Worm (Caenorhabditis elegans) whole organism, young adult: ENCODE measurements around the gene spp-6.

Experiments used
- B0019.2 ChIP-seq: fragments of 200-800 bp; sonication (Bioruptor generic); conservative IDR thresholded peaks from 2 replicates; pipeline ENCODE4 v1.3.6; 2022; ENCODE audit warnings: missing genetic modification reagents, missing genetic modification characterization, missing compliant biosample characterization
- B0035.1 ChIP-seq: sonication (generic microtip); optimal IDR thresholded peaks from 2 replicates; lab custom pipeline; 2016; ENCODE audit warnings: missing genetic modification characterization, mild to moderate bottlenecking, missing compliant biosample characterization, missing genotype, missing genetic modification reagents
- D2030.7 ChIP-seq: fragments of 200-800 bp; sonication (Bioruptor generic); IDR thresholded peaks from 2 replicates; pipeline ENCODE4 v1.3.6; 2022; ENCODE audit warnings: missing genetic modification reagents, missing genetic modification characterization, missing compliant biosample characterization
- K11D2.4 ChIP-seq: fragments of 200-800 bp; sonication (Bioruptor generic); IDR thresholded peaks from 2 replicates; pipeline ENCODE4 v1.3.6; 2022; ENCODE audit warnings: missing genetic modification reagents, missing genetic modification characterization, missing compliant biosample characterization
- K12H6.12 ChIP-seq: fragments of 200-800 bp; sonication (Bioruptor generic); optimal IDR thresholded peaks from 2 replicates; lab custom pipeline; 2018; ENCODE audit warnings: mild to moderate bottlenecking, missing genetic modification characterization, missing compliant biosample characterization
- T26A5.8 ChIP-seq: sonication (generic microtip); optimal IDR thresholded peaks from 2 replicates; lab custom pipeline; 2016; ENCODE audit warnings: missing genetic modification characterization, missing compliant biosample characterization
- Y53G8AR.9 ChIP-seq: fragments of 200-800 bp; sonication (Bioruptor generic); conservative IDR thresholded peaks from 2 replicates; pipeline ENCODE4 v1.3.6; 2022; ENCODE audit warnings: missing genetic modification reagents, missing genetic modification characterization, missing compliant biosample characterization
- Y56A3A.18 ChIP-seq: fragments of 200-800 bp; sonication (Bioruptor generic); IDR thresholded peaks from 2 replicates; pipeline ENCODE4 v1.3.6; 2022; ENCODE audit warnings: missing genetic modification reagents, missing genetic modification characterization, missing compliant biosample characterization
- Y67H2A.10 ChIP-seq: fragments of 200-800 bp; sonication (Bioruptor generic); conservative IDR thresholded peaks from 2 replicates; pipeline ENCODE4 v1.3.6; 2022; ENCODE audit warnings: missing genetic modification reagents, missing genetic modification characterization, missing compliant biosample characterization
- Y95B8A.8 ChIP-seq: fragments of 200-800 bp; sonication (Bioruptor generic); IDR thresholded peaks from 2 replicates; pipeline ENCODE4 v1.3.6; 2022; ENCODE audit warnings: missing genetic modification reagents, missing genetic modification characterization, missing compliant biosample characterization
- akir-1 ChIP-seq: fragments of 200-800 bp; sonication (Bioruptor generic); optimal IDR thresholded peaks from 2 replicates; lab custom pipeline; 2018; ENCODE audit warnings: mild to moderate bottlenecking, missing genetic modification characterization, moderate library complexity, missing compliant biosample characterization
- attf-3 ChIP-seq: fragments of 200-800 bp; sonication (Bioruptor generic); conservative IDR thresholded peaks from 2 replicates; pipeline ENCODE4 v1.3.6; 2022; ENCODE audit warnings: missing genetic modification reagents, missing genetic modification characterization, missing compliant biosample characterization
- cebp-1 ChIP-seq, 2 experiments: fragments of 200-800 bp in 1 of 2; sonication (Bioruptor generic) in 1 of 2; sonication (generic microtip) in 1 of 2; IDR thresholded peaks in 1 of 2; optimal IDR thresholded peaks in 1 of 2; 2 replicates each; pipeline versions ENCODE4 v1.3.6 to Lab custom; 2017 to 2022; ENCODE audit warnings: missing compliant biosample characterization in 2 of 2, missing genetic modification characterization in 2 of 2, mild to moderate bottlenecking in 1 of 2, missing genetic modification reagents in 1 of 2, moderate library complexity in 1 of 2
- ceh-40 ChIP-seq: fragments of 200-800 bp; sonication (Bioruptor generic); IDR thresholded peaks from 2 replicates; pipeline ENCODE4 v1.3.6; 2022; ENCODE audit warnings: missing genetic modification characterization, missing compliant biosample characterization
- ceh-79 ChIP-seq: sonication (generic microtip); optimal IDR thresholded peaks from 2 replicates; lab custom pipeline; 2017; ENCODE audit warnings: mild to moderate bottlenecking, missing genetic modification characterization, missing compliant biosample characterization
- egrh-3 ChIP-seq: fragments of 200-800 bp; sonication (Bioruptor generic); IDR thresholded peaks from 2 replicates; pipeline ENCODE4 v1.3.6; 2022; ENCODE audit warnings: missing genetic modification reagents, missing genetic modification characterization, missing compliant biosample characterization
- hmg-1.2 ChIP-seq: fragments of 200-800 bp; sonication (Bioruptor generic); IDR thresholded peaks from 2 replicates; pipeline ENCODE4 v1.3.6; 2022; ENCODE audit warnings: missing genetic modification reagents, missing genetic modification characterization, missing compliant biosample characterization
- hrde-1 ChIP-seq: sonication (generic microtip); optimal IDR thresholded peaks from 2 replicates; lab custom pipeline; 2016; ENCODE audit warnings: missing genetic modification characterization, mild to moderate bottlenecking, missing compliant biosample characterization, moderate library complexity, missing genotype, missing genetic modification reagents, borderline replicate concordance
- hsf-1 ChIP-seq: fragments of 200-800 bp; sonication (Bioruptor generic); IDR thresholded peaks from 2 replicates; pipeline ENCODE4 v1.3.6; 2022; ENCODE audit warnings: missing genetic modification reagents, missing genetic modification characterization, missing compliant biosample characterization
- lag-1 ChIP-seq: fragments of 200-800 bp; sonication (Bioruptor generic); IDR thresholded peaks from 2 replicates; pipeline ENCODE4 v1.3.6; 2022; ENCODE audit warnings: missing genetic modification reagents, missing genetic modification characterization, missing compliant biosample characterization
- let-526 ChIP-seq: fragments of 200-800 bp; sonication (Bioruptor generic); IDR thresholded peaks from 2 replicates; pipeline ENCODE4 v1.3.6; 2022; ENCODE audit warnings: missing genetic modification reagents, missing genetic modification characterization, missing compliant biosample characterization
- lin-35 ChIP-seq, 3 experiments: fragments of 150-350 bp in 2 of 3; sonication (generic microtip) in 1 of 3; optimal IDR thresholded peaks; 2 replicates each; lab custom pipeline; 2014 to 2018; ENCODE audit warnings: missing biosample characterization in 3 of 3, missing genetic modification characterization in 3 of 3, missing genetic modification reagents in 3 of 3
- lin-40 ChIP-seq: sonication (generic microtip); optimal IDR thresholded peaks from 2 replicates; lab custom pipeline; 2016; ENCODE audit warnings: missing genetic modification characterization, mild to moderate bottlenecking, missing compliant biosample characterization, missing genotype, missing genetic modification reagents
- lsl-1 ChIP-seq: fragments of 200-800 bp; sonication (Bioruptor generic); optimal IDR thresholded peaks from 2 replicates; lab custom pipeline; 2018; ENCODE audit warnings: mild to moderate bottlenecking, missing genetic modification characterization, moderate library complexity, missing compliant biosample characterization
- mxl-1 ChIP-seq: sonication (generic microtip); optimal IDR thresholded peaks from 2 replicates; lab custom pipeline; 2016; ENCODE audit warnings: missing genetic modification characterization, missing compliant biosample characterization
- nfya-2 ChIP-seq: fragments of 200-800 bp; sonication (Bioruptor generic); IDR thresholded peaks from 2 replicates; pipeline ENCODE4 v1.3.6; 2022; ENCODE audit warnings: missing genetic modification reagents, missing genetic modification characterization, missing compliant biosample characterization
- snpc-1.1 ChIP-seq: sonication (generic microtip); optimal IDR thresholded peaks from 2 replicates; lab custom pipeline; 2017; ENCODE audit warnings: missing genetic modification characterization, mild to moderate bottlenecking, missing compliant biosample characterization, antibody characterized with exemption, moderate library complexity, missing genotype, missing genetic modification reagents; ENCODE audit not compliant: insufficient read depth
- somi-1 ChIP-seq: fragments of 200-800 bp; sonication (Bioruptor generic); optimal IDR thresholded peaks from 2 replicates; lab custom pipeline; 2018; ENCODE audit warnings: mild to moderate bottlenecking, missing genetic modification characterization, missing compliant biosample characterization
- sptf-2 ChIP-seq: fragments of 200-800 bp; sonication (Bioruptor generic); optimal IDR thresholded peaks from 2 replicates; lab custom pipeline; 2018; ENCODE audit warnings: mild to moderate bottlenecking, missing genetic modification characterization, missing compliant biosample characterization
- zfh-2 ChIP-seq: fragments of 200-800 bp; sonication (Bioruptor generic); conservative IDR thresholded peaks from 2 replicates; pipeline ENCODE4 v1.3.6; 2022; ENCODE audit warnings: missing genetic modification reagents, missing genetic modification characterization, missing compliant biosample characterization
- ztf-22 ChIP-seq: fragments of 200-800 bp; sonication (Bioruptor generic); optimal IDR thresholded peaks from 2 replicates; lab custom pipeline; 2018; ENCODE audit warnings: mild to moderate bottlenecking, missing genetic modification characterization, moderate library complexity, missing compliant biosample characterization
- ztf-25 ChIP-seq: fragments of 200-800 bp; sonication (Bioruptor generic); IDR thresholded peaks from 2 replicates; pipeline ENCODE4 v1.3.6; 2022; ENCODE audit warnings: missing genetic modification reagents, missing genetic modification characterization, missing compliant biosample characterization
- ztf-28 ChIP-seq: fragments of 200-800 bp; sonication (Bioruptor generic); IDR thresholded peaks from 2 replicates; pipeline ENCODE4 v1.3.6; 2022; ENCODE audit warnings: missing genetic modification reagents, missing genetic modification characterization, missing compliant biosample characterization

Gene spp-6

ce11 chrX:7279671-7280389 lies 37.3 kb upstream of the spp-6 start, which contains the start of gene unc-10:
unc-10 (minus strand) TSS chrX:7280322.
- peak; percentile 71 for TF ChIP-seq zfh-2 (GFP tag; lab: Robert Waterston, UW)
- no peak for TF ChIP-seq hrde-1 (tag; lab: Kevin White, UChicago)
- TF ChIP-seq egrh-3 (GFP tag; lab: Robert Waterston, UW) = peak; percentile 40; the same call in 1 of the 2 replicates
- TF ChIP-seq D2030.7 (GFP tag; lab: Robert Waterston, UW) = no peak
- TF ChIP-seq, all 124 proteins: peak for 2

- TF ChIP-seq ztf-22 = no peak
- no peak for TF ChIP-seq lsl-1
- TF ChIP-seq Y56A3A.18 (GFP tag; lab: Robert Waterston, UW) = no peak
- no peak for TF ChIP-seq Y53G8AR.9 (GFP tag; lab: Robert Waterston, UW)
- no peak for TF ChIP-seq ztf-25
- TF ChIP-seq mxl-1 (tag; lab: Kevin White, UChicago) = no peak
- peak; percentile 52 for TF ChIP-seq zfh-2 (GFP tag; lab: Robert Waterston, UW)
- TF ChIP-seq T26A5.8 (tag; lab: Kevin White, UChicago) = no peak
- no peak for TF ChIP-seq ztf-28 (GFP tag; lab: Robert Waterston, UW)
- no peak for TF ChIP-seq cebp-1 (GFP tag; IDR thresholded peaks at IDR 0.05; lab: Robert Waterston, UW)
- no peak for TF ChIP-seq cebp-1 (tag; optimal IDR thresholded peaks at IDR 0.05; lab: Kevin White, UChicago)
- TF ChIP-seq attf-3 (GFP tag; lab: Robert Waterston, UW) = no peak
- peak; percentile 3 for TF ChIP-seq K12H6.12 (tag; lab: Kevin White, UChicago)
These were observed 35.8 kb upstream of the spp-6 start for ce11 chrX:7281347-7281746.

ce11 chrX:7283136-7283535 lies 34.0 kb upstream of the spp-6 start:
- TF ChIP-seq mxl-1 (tag; lab: Kevin White, UChicago) = no peak
- no peak for TF ChIP-seq hsf-1 (GFP tag; lab: Robert Waterston, UW)
- no peak for TF ChIP-seq ceh-79 (tag; lab: Kevin White, UChicago)
- no peak for TF ChIP-seq ceh-40 (GFP tag; lab: Robert Waterston, UW)
- no peak for TF ChIP-seq somi-1 (GFP tag; lab: Kevin White, UChicago)
- no peak for TF ChIP-seq akir-1 (GFP tag; lab: Kevin White, UChicago)
- no peak for TF ChIP-seq K11D2.4 (GFP tag; lab: Robert Waterston, UW)
- TF ChIP-seq B0035.1 (tag; lab: Kevin White, UChicago) = no peak
- TF ChIP-seq let-526 (GFP tag; lab: Robert Waterston, UW) = no peak
- TF ChIP-seq hmg-1.2 = no peak
- no peak for TF ChIP-seq nfya-2 (GFP tag; lab: Robert Waterston, UW)
- no peak for TF ChIP-seq lin-35 (GFP tag; optimal IDR thresholded peaks at IDR 0.05; lab: Kevin White, UChicago)
- TF ChIP-seq egrh-3 (GFP tag; lab: Robert Waterston, UW) = no peak
- no peak for TF ChIP-seq lag-1
- TF ChIP-seq lsl-1 = no peak
- no peak for TF ChIP-seq snpc-1.1 (tag; lab: Kevin White, UChicago)

- no peak for TF ChIP-seq Y67H2A.10
- TF ChIP-seq cebp-1 (GFP tag; IDR thresholded peaks at IDR 0.05; lab: Robert Waterston, UW) = no peak
- TF ChIP-seq cebp-1 (tag; optimal IDR thresholded peaks at IDR 0.05; lab: Kevin White, UChicago) = peak; percentile 72
- no peak for TF ChIP-seq B0019.2 (GFP tag; lab: Robert Waterston, UW)
- TF ChIP-seq lin-40 (tag; lab: Kevin White, UChicago) = peak; percentile 46
- peak; percentile 10; the same call in 1 of the 2 replicates for TF ChIP-seq hmg-1.2
- peak; percentile 74 for TF ChIP-seq K12H6.12 (tag; lab: Kevin White, UChicago)
- TF ChIP-seq Y95B8A.8 (GFP tag; lab: Robert Waterston, UW) = no peak
- no peak for TF ChIP-seq sptf-2 (GFP tag; lab: Kevin White, UChicago)
These were observed 32.4 kb upstream of the spp-6 start for ce11 chrX:7284724-7285184.
